Fruit fly (Drosophila melanogaster): Measurements from ENCODE around the gene Ccdc56.

DNA sequence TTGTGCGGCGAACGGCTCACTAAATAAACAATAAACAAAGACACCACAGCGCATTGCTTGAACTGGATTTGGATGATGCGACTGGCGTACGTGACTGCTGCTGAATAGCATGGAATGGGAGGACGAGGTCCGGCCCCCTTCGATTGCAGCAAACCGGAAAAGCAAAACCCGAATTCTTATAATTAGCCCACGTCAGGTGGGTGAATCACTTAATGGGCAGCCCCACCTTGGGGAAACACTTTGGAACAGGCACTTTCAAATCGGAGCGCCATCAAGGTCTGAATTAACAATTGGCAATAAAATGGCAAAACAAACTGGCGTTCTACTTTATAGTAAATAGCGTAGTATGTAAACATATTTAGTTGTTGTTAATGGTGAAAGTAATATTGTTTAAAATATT, 13.0 kb upstream of the Ccdc56 start:
- TF ChIP-seq CG8478 (optimal IDR thresholded peaks at IDR 0.05) (no peak), CTCF (optimal IDR thresholded peaks at IDR 0.05) (no peak)

Measured in S2 (cell line).